Fruit fly (Drosophila melanogaster) whole organism, adult: ENCODE data around the gene kni.

Experiments
- Mnt ChIP-seq: fragments of 200-800 bp; sonication (Bioruptor generic); optimal IDR thresholded peaks from 2 replicates; lab custom pipeline; 2016; ENCODE audit warnings: missing biosample characterization, mild to moderate bottlenecking, missing genetic modification characterization
- toe ChIP-seq: fragments of 200-800 bp; sonication (Bioruptor generic); optimal IDR thresholded peaks from 2 replicates; lab custom pipeline; 2016; ENCODE audit warnings: missing biosample characterization, missing genetic modification characterization

- TF ChIP-seq Mnt (GFP tag; lab: Kevin White, UChicago) (no peak), toe (GFP tag; lab: Kevin White, UChicago) (no peak)
Observed at dm6 chr3L:20661178-20661577, 34.0 kb downstream of the kni start.
